Fruit fly (Drosophila melanogaster): ENCODE data around the gene CG14650.

The CG14650 gene

DNA sequence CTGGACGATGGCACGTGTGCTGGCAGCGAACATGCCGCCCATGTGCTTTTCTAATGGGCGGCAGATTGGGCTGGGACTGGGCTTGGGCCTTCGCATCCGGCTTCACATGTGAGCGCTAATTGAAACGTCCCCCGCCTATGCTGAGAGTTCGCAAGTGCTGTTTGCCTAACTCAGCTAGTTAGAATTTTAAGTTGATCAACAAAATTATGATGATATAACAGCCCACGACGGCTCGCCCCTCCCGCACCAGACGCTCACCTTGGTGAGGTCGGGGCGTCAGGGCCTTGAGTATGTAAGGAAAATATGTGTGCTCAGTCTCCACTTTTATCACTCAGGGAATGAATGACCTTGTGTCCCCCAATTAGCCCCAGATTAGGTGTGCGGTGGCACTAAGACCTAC is 29.7 kb downstream of the CG14650 start:
- TF ChIP-seq CTCF (optimal IDR thresholded peaks at IDR 0.05) (no peak), CG8478 (optimal IDR thresholded peaks at IDR 0.05) (no peak)

DNA sequence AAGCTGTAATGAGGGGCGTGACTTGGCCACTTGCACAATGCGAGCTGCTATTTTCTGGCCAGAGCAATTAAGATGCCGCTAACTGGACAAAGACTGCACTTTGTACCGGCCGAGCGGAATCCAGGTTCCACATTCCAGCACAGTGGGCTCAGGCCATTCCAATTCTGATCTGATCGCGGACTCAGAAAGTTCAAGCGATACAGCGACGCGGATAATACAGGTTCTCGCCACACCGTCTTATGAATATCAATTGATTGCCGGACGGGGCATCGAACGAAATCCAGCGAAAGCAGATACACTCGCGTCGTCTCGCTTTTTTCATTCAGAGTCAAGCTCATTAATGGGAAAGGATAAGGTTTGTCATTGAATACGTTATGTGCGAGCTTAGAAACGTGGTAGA is 31.7 kb downstream of the CG14650 start:
- TF ChIP-seq CG8478 (optimal IDR thresholded peaks at IDR 0.05) = no peak
- no peak for TF ChIP-seq CTCF (optimal IDR thresholded peaks at IDR 0.05)

DNA sequence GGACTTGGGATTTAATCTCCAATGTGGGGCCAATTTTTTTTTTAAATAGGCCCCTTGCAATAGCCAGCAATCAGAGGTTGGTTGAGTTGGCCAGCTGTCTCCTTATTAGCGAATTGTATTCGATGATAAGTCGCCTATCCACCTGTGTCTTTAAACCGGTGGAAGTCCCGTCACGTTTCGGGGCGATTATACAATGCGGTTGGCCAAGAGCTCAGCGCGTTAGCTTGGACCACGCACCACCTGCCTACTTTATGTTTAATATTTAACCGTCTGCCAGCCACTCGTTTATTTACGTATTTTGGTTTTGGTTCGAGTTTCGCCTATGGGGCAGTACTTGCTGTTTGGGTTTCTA is 33.5 kb downstream of the CG14650 start:
- TF ChIP-seq CG8478 (optimal IDR thresholded peaks at IDR 0.05) = no peak
- no peak for TF ChIP-seq CTCF (optimal IDR thresholded peaks at IDR 0.05)

DNA sequence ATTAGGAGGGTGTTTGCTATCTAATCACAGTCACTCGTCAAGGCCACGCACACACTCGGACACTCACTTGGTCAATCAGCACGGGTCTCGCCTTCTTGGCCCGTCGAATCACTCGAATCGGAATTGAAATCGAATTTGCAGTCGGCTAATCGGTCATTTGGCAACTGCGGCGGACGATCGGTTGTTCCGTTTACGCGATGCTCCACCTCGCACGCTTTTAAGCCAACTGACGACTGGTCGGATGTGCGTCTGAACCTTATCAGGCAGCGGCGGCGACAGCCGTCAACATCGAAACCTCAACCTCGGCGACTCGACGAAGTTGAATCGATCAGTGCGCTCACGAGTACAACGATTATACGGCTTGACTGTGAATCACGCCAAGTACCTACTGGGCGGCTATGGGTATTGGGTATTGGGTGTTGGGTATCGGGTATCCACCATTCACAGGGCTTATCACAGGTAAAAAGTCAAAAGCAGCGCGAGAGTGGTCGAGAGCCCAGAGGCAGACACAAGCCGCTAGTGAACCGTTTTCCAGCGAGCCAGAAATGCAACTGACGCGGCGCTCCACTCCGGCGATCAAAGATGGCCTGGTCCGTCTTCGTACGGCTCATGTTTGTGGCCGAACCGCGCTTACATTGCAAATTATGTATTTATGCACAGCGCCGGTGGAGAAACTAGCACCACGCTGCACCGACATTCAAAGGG is 34.0 kb downstream of the CG14650 start:
- TF ChIP-seq CG8478 (optimal IDR thresholded peaks at IDR 0.05) (no peak), CTCF (optimal IDR thresholded peaks at IDR 0.05) (no peak)

DNA sequence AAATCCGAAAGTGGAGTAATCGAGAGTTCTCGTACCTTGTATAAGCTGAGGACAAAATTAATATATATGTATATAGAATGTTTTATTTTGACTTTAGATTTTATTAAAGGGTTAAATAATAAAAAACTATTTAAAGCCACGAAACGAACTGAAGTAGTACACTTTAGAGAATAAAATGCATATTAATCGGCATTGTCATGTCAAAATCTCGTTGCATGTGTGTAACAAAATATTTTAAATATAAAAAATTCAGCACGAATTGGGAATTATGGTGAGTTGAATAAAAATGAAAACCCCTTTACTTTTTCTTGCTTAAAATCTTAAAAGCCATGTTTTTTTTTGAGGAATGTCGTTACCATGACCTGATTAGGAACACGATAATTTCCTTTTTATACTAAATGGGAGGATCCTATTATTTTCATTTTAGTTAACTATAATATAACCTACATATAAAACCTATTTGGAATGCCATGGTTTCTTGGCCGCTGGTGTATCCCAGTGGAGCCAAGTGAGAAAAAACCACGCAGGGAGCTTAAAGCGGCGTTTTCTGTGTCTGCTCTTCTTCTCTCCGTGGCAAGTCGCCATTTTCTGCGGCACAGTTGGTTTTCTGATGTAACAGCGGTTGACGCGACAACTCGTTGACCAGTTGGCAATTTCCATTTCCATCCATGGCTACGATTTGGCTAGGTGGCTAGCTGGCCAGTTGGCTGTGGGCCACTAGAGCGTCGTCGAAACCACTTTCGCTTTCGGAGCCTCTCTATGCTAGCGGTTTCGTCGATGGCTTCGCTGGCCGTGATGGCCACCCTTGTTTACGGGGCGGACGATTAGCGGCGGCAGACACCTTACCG is 34.9 kb downstream of the CG14650 start:
- no peak for TF ChIP-seq CTCF (optimal IDR thresholded peaks at IDR 0.05)
- TF ChIP-seq CG8478 (optimal IDR thresholded peaks at IDR 0.05) = no peak

DNA sequence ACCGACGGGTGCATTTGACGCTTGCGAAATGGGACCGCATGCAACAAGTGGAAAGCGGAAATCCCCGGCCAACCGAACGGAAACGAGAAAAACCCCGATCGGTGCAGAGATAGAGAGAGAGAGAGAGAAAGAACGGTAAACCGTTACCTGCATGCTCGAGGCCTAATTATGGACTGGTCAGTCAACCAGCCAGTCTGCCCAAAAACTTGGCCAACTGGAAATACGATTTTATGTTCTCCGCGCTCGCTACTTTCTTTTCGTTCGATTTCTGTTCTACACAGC is 35.4 kb downstream of the CG14650 start:
- TF ChIP-seq CG8478 (optimal IDR thresholded peaks at IDR 0.05) (no peak), CTCF (optimal IDR thresholded peaks at IDR 0.05) (no peak)

DNA sequence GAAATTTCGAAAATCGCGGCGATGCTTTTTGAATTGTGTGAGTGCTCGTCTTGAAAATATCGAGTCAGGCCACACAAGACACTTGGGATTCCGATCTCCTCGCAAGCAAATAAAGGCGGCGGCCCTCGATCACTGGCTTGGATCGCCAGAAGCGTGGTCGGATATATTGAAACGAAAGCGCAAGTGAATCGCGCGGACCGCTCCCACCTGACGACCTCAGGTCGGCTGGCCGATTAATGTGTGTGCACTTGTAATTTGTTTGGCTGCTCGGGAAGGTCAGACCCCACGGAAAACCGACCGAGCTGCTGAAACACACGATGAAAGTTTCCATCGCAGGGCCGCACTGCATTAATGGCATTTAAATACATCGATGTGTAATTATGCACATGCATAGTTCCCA is 38.2 kb downstream of the CG14650 start:
- TF ChIP-seq CTCF (optimal IDR thresholded peaks at IDR 0.05) = no peak
- TF ChIP-seq CG8478 (optimal IDR thresholded peaks at IDR 0.05) = no peak

DNA sequence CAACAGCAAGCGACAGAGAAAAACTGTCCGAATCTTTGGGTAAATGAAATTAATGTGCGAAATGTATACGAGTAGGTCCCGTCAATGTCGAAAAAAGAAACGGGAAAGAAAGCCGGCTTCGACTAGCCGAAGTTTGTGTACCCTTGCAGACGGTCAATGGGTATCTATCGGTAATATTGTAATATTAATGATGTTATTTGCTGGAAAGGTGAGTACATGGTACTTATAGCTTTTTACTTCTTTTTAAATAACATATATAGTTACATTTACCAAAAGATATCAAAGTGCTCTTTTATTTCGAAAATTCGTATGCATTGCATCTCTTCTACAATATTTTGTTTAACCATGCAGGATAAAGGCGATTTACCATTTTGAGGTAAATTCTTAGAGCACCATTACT is 38.8 kb downstream of the CG14650 start:
- TF ChIP-seq CTCF (optimal IDR thresholded peaks at IDR 0.05) = no peak
- TF ChIP-seq CG8478 (optimal IDR thresholded peaks at IDR 0.05) = no peak

DNA sequence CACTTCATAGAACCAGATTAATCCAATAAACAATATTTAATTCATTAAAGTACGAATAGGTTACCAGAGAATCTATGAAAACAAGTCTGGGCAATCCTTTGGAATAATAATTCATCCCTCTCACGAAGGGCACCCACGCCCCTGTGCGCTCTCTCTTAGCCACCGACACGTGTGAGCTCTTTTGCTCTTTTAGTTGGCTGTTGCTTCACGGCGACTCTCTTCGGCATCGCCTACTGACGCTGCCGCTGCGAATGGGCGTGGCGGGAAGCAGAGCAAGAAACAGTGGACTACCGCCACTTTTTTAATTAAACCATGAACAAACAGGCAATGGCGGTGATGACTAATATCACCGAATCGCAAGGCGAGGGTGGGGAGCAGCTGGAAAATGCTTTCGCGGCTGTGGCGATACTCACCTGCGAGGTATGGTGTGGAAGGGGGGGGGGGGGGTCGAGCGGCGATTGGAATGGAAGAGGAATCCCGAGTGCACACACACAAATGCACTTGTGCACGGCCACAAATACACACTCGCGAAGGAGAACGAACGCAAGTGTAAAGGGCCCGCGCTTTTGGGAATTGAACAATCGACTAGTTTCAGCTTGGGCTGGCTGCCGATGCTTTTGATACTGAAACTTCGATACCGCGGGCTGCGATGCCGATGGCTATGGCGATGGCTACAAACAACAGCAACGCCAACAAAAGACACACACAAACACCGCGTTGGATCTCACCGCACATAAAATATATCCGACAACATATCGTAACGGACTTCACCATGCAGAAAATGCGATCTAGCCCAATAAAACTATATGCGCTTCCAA is 41.2 kb downstream of the CG14650 start:
- TF ChIP-seq CG8478 (optimal IDR thresholded peaks at IDR 0.05) (no peak), CTCF (optimal IDR thresholded peaks at IDR 0.05) (no peak)

DNA sequence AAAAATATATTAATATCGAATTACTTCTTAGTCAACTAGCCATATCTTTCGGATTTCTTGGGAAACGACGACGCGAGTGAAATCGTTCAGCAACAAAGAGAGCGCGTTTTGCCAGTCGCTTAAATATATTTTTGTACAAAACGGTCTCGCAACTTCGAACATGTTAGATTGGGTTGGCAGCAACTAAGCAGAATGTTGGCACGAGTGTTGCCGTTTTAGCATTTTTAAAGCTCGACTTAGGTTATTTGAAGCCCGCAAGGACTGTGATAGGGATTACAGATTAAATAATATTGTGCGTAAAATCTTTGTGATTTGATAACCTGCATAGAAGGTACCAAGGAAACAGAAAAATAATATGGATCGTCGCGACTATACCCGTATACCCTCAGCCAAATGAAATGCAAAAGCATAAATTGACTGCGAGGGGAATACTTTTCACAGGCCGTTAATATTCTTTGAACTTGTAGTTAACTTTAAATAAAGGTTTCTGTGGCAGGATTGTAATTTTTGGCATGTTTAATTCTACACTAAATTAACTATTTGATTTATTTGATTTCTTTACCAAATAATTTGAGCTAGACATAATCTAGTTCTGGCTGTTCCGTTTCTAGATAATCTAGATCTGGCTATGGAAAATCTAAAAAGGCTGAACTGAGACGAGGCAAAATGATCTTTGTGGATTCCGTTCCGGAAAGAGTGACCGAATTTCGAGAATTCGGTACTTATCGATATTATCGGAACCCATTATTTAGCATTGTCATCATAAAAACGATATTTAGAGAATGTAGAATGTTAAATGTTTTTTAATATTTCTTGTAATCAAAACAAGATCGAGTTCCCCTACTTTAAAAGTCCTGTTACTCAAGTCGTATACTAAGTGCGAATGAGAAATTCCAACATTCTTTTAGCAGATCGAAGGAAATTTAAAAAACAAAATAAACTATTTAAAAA is 42.1 kb downstream of the CG14650 start, which contains the start of gene CG31523:
CG31523 (minus strand) TSS at position 170 of the 951 bp plus-strand sequence.
- peak in 1 of 2 experiments; percentile 28 for TF ChIP-seq CTCF (optimal IDR thresholded peaks at IDR 0.05)
- no peak for TF ChIP-seq CG8478 (optimal IDR thresholded peaks at IDR 0.05)

DNA sequence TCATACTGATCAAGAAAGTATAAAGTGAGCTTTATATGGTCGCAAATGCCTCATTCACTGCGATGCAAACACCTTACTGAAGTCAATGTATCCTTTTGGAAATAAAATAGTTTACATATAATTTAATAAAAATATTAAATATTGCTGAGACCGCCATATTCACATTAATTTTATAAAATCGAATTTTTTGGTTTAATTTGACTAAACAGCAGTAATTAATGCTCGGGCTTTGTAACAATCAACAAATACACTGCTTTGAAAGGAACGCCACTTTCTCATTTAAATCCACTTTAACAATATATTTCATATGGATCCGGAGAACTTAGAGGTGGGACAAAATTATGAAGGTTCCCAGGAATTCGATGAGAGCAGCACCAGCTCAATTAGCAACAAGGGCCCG is 43.3 kb downstream of the CG14650 start, which contains the start of gene sac:
sac (plus strand) TSS at position 301 of the 400 bp plus-strand sequence.
- TF ChIP-seq CG8478 (optimal IDR thresholded peaks at IDR 0.05) (no peak), CTCF (optimal IDR thresholded peaks at IDR 0.05) (no peak)

DNA sequence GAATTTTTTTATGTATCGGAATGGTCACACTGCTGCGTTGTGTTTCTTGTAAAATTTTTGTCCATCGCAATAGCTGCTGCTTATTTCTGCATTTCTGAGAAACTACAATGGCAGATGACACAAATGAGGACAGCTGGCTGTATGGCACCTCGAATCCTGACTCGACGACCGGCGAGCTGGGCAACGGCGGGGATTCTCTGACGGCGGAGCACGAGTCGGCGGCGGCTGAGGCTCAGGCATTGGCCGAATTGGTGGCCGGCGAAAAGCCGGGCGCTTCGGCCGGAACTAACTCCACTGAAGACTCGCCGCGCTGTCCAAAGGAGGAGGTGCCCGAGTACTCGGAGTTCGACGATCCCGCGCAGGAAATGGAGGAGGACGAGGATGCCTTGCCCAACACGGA is 47.8 kb downstream of the CG14650 start, which contains the start of gene Fip1:
Fip1 (plus strand) TSS at position 10 of the 400 bp plus-strand sequence.
- TF ChIP-seq CG8478 (optimal IDR thresholded peaks at IDR 0.05) (no peak), CTCF (optimal IDR thresholded peaks at IDR 0.05) (no peak)

All from S2 (cell line).